Worm (Caenorhabditis elegans) whole organism, mixed stage, embryonic: Measurements from ENCODE around the gene C24H10.3.

Experiments
- elt-3 ChIP-seq: fragments of 150-350 bp; optimal IDR thresholded peaks from 2 replicates; lab custom pipeline; 2014; ENCODE audit warnings: missing biosample characterization, missing genetic modification characterization
- tbx-8 ChIP-seq: fragments of 200-800 bp; sonication (Bioruptor generic); optimal IDR thresholded peaks from 2 replicates; lab custom pipeline; 2018; ENCODE audit warnings: mild to moderate bottlenecking, missing genetic modification characterization, moderate library complexity, missing compliant biosample characterization

DNA sequence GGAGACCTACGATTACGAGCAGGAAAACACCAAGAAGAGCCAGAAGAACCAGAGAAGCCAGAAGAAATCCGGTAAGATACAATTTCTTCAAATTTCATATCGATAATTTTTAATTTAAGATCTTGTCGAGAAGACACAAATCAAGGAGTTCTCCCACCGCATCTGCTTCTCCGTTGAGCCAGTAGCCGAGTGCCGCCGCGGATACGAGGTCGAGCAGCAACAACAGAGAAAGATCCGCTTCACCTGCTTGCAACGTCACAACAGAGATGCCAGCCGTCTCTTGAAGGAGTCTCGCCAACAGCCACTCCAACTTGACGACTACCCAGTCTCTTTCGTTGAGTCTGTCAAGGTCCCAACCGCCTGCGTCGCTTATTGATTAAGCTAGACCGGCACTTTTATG, 44.8 kb downstream of the C24H10.3 start:
- TF ChIP-seq tbx-8 (GFP tag; lab: Kevin White, UChicago) (no peak), elt-3 (tag; lab: Kevin White, UChicago) (no peak)
